Fruit fly (Drosophila melanogaster): ENCODE measurements around the gene CG9915.

- TF ChIP-seq dsx (GFP tag; optimal IDR thresholded peaks at IDR 0.05; ENCODE audit: poor library complexity, severe bottlenecking) (no peak), Sox14 (GFP tag; optimal IDR thresholded peaks at IDR 0.05) (no peak), Sox15 (GFP tag; optimal IDR thresholded peaks at IDR 0.05) (no peak), Hr39 (GFP tag; optimal IDR thresholded peaks at IDR 0.05) (peak; percentile 26), dac (GFP tag; optimal IDR thresholded peaks at IDR 0.05) (no peak), CG3032 (tag; optimal IDR thresholded peaks at IDR 0.05) (no peak), CG15336 (GFP tag; IDR thresholded peaks at IDR 0.05) (no peak)
Measured at dm6 chrX:16285186-16285585, 27.8 kb downstream of the CG9915 start.

Data from whole organism, prepupa.